Fruit fly (Drosophila melanogaster) whole organism, embryonic: Measurements from ENCODE around the gene CG11980.

Experiments
- CG10267 ChIP-seq: fragments of 200-800 bp; sonication (Bioruptor generic); optimal IDR thresholded peaks from 2 replicates; lab custom pipeline; 2018; ENCODE audit warnings: missing biosample characterization, mild to moderate bottlenecking, missing genetic modification characterization, moderate library complexity
- CG11456 ChIP-seq: fragments of 200-800 bp; sonication (Bioruptor generic); IDR thresholded peaks from 3 replicates; pipeline ENCODE4 v1.3.6; 2022; ENCODE audit warnings: missing biosample characterization, missing genetic modification characterization
- CG11696 ChIP-seq: fragments of 200-800 bp; sonication (Bioruptor generic); IDR thresholded peaks from 2 replicates; pipeline ENCODE4 v1.3.6; 2022; ENCODE audit warnings: missing biosample characterization, missing genetic modification characterization
- CG12299 ChIP-seq: fragments of 200-800 bp; sonication (Bioruptor generic); optimal IDR thresholded peaks from 2 replicates; lab custom pipeline; 2018; ENCODE audit warnings: missing biosample characterization, mild to moderate bottlenecking, missing genetic modification characterization
- CG12659 ChIP-seq: fragments of 200-800 bp; sonication (Bioruptor generic); optimal IDR thresholded peaks from 3 replicates; lab custom pipeline; 2017; ENCODE audit warnings: mild to moderate bottlenecking, missing biosample characterization, missing genetic modification reagents, missing genetic modification characterization
- CG13296 ChIP-seq: fragments of 200-800 bp; sonication (Bioruptor generic); optimal IDR thresholded peaks from 3 replicates; lab custom pipeline; 2018; ENCODE audit warnings: missing biosample characterization, mild to moderate bottlenecking, missing genetic modification characterization
- CG14014 ChIP-seq: fragments of 200-800 bp; sonication (Bioruptor generic); IDR thresholded peaks from 2 replicates; pipeline ENCODE4 v1.3.6; 2022; ENCODE audit warnings: missing biosample characterization, missing genetic modification characterization
- CG15011 ChIP-seq: fragments of 200-800 bp; sonication (Bioruptor generic); optimal IDR thresholded peaks from 3 replicates; lab custom pipeline; 2018; ENCODE audit warnings: missing biosample characterization, mild to moderate bottlenecking, missing genetic modification characterization
- CG15269 ChIP-seq: fragments of 200-800 bp; sonication (Bioruptor generic); optimal IDR thresholded peaks from 2 replicates; lab custom pipeline; 2018; ENCODE audit warnings: missing biosample characterization, mild to moderate bottlenecking, missing genetic modification characterization, moderate library complexity
- CG17186 ChIP-seq: fragments of 200-800 bp; sonication (Bioruptor generic); optimal IDR thresholded peaks from 3 replicates; lab custom pipeline; 2017; ENCODE audit warnings: missing biosample characterization, missing genetic modification reagents, missing genetic modification characterization
- CG17802 ChIP-seq: fragments of 200-800 bp; sonication (Bioruptor generic); optimal IDR thresholded peaks from 2 replicates; lab custom pipeline; 2018; ENCODE audit warnings: missing biosample characterization, mild to moderate bottlenecking, missing genetic modification characterization, moderate library complexity
- CG18764 ChIP-seq: fragments of 200-800 bp; sonication (Bioruptor generic); optimal IDR thresholded peaks from 3 replicates; lab custom pipeline; 2016; ENCODE audit warnings: missing biosample characterization, missing genetic modification characterization
- CG32767 ChIP-seq: fragments of 200-800 bp; sonication (Bioruptor generic); IDR thresholded peaks from 2 replicates; pipeline ENCODE4 v1.3.6; 2022; ENCODE audit warnings: missing biosample characterization, missing genetic modification characterization
- CG32772 ChIP-seq: fragments of 200-800 bp; sonication (Bioruptor generic); IDR thresholded peaks from 2 replicates; pipeline ENCODE4 v1.3.6; 2022; ENCODE audit warnings: missing biosample characterization, missing genetic modification characterization
- CG34422 ChIP-seq: fragments of 200-800 bp; sonication (Bioruptor generic); IDR thresholded peaks from 3 replicates; pipeline ENCODE4 v1.3.6; 2022; ENCODE audit warnings: missing biosample characterization, missing genetic modification characterization
- CG4617 ChIP-seq: fragments of 200-800 bp; sonication (Bioruptor generic); optimal IDR thresholded peaks from 3 replicates; lab custom pipeline; 2016; ENCODE audit warnings: missing biosample characterization, missing genetic modification characterization, borderline replicate concordance
- CG4707 ChIP-seq: fragments of 200-800 bp; sonication (Bioruptor generic); optimal IDR thresholded peaks from 2 replicates; lab custom pipeline; 2018; ENCODE audit warnings: missing biosample characterization, mild to moderate bottlenecking, missing genetic modification characterization, moderate library complexity
- CG6272 ChIP-seq: fragments of 200-800 bp; sonication (Bioruptor generic); IDR thresholded peaks from 2 replicates; pipeline ENCODE4 v1.3.6; 2022; ENCODE audit warnings: missing biosample characterization, missing genetic modification characterization
- CG7271 ChIP-seq: fragments of 200-800 bp; sonication (Bioruptor generic); optimal IDR thresholded peaks from 2 replicates; lab custom pipeline; 2018; ENCODE audit warnings: missing biosample characterization, mild to moderate bottlenecking, missing genetic modification characterization, moderate library complexity
- CG7357 ChIP-seq: fragments of 200-800 bp; sonication (Bioruptor generic); IDR thresholded peaks from 3 replicates; pipeline ENCODE4 v1.3.6; 2022; ENCODE audit warnings: missing biosample characterization, missing genetic modification characterization
- CG7556 ChIP-seq: fragments of 200-800 bp; sonication (Bioruptor generic); optimal IDR thresholded peaks from 2 replicates; lab custom pipeline; 2017; ENCODE audit warnings: missing biosample characterization, mild to moderate bottlenecking, missing genetic modification characterization
- CG8924 ChIP-seq: fragments of 200-800 bp; optimal IDR thresholded peaks from 3 replicates; lab custom pipeline; 2019; ENCODE audit warnings: missing biosample characterization, mild to moderate bottlenecking, missing genetic modification characterization, moderate library complexity
- CoRest ChIP-seq: fragments of 200-800 bp; sonication (Bioruptor generic); optimal IDR thresholded peaks from 3 replicates; lab custom pipeline; 2018; ENCODE audit warnings: missing biosample characterization, mild to moderate bottlenecking, missing genetic modification characterization, moderate library complexity
- D19B ChIP-seq: fragments of 200-800 bp; sonication (Bioruptor generic); optimal IDR thresholded peaks from 2 replicates; lab custom pipeline; 2017; ENCODE audit warnings: missing biosample characterization, mild to moderate bottlenecking, missing genetic modification characterization
- Elba2 ChIP-seq: fragments of 200-800 bp; sonication (Bioruptor generic); optimal IDR thresholded peaks from 3 replicates; lab custom pipeline; 2016; ENCODE audit warnings: missing biosample characterization, missing genetic modification characterization
- Ets97D ChIP-seq: fragments of 200-800 bp; sonication (Bioruptor generic); optimal IDR thresholded peaks from 3 replicates; lab custom pipeline; 2016; ENCODE audit warnings: missing biosample characterization, missing genetic modification characterization
- Fer3 ChIP-seq: fragments of 200-800 bp; sonication (Bioruptor generic); optimal IDR thresholded peaks from 2 replicates; lab custom pipeline; 2018; ENCODE audit warnings: missing biosample characterization, mild to moderate bottlenecking, missing genetic modification characterization, moderate library complexity
- Hr51 ChIP-seq, 2 experiments: fragments of 200-800 bp; sonication (Bioruptor generic); optimal IDR thresholded peaks; 2 replicates in 1 of 2; 3 replicates in 1 of 2; lab custom pipeline; 2016 to 2018; ENCODE audit warnings: missing biosample characterization in 2 of 2, missing genetic modification characterization in 2 of 2, mild to moderate bottlenecking in 1 of 2, moderate library complexity in 1 of 2
- Rx ChIP-seq: fragments of 200-800 bp; sonication (Bioruptor generic); IDR thresholded peaks from 2 replicates; pipeline ENCODE4 v1.3.6; 2022; ENCODE audit warnings: missing biosample characterization, missing genetic modification characterization
- Side ChIP-seq: fragments of 200-800 bp; sonication (Bioruptor generic); optimal IDR thresholded peaks from 2 replicates; lab custom pipeline; 2016; ENCODE audit warnings: missing biosample characterization, missing genetic modification characterization
- Sox100B ChIP-seq: fragments of 200-800 bp; sonication (Bioruptor generic); optimal IDR thresholded peaks from 3 replicates; lab custom pipeline; 2018; ENCODE audit warnings: missing biosample characterization, mild to moderate bottlenecking, missing genetic modification characterization
- Vsx1 ChIP-seq: fragments of 200-800 bp; sonication (Bioruptor generic); optimal IDR thresholded peaks from 2 replicates; lab custom pipeline; 2017; ENCODE audit warnings: missing biosample characterization, mild to moderate bottlenecking, missing genetic modification characterization, missing genetic modification reagents
- bab2 ChIP-seq: fragments of 200-800 bp; sonication (Bioruptor generic); optimal IDR thresholded peaks from 2 replicates; lab custom pipeline; 2016; ENCODE audit warnings: missing biosample characterization, missing genetic modification characterization
- bowl ChIP-seq: fragments of 200-800 bp; sonication (Bioruptor generic); IDR thresholded peaks from 2 replicates; pipeline ENCODE4 v1.3.6; 2022; ENCODE audit warnings: missing biosample characterization, missing genetic modification characterization
- chinmo ChIP-seq: fragments of 200-800 bp; sonication (Bioruptor generic); IDR thresholded peaks from 4 replicates; pipeline ENCODE4 v1.3.6; 2022; ENCODE audit warnings: missing biosample characterization, missing genetic modification characterization; ENCODE audit not compliant: partially characterized antibody
- disco-r ChIP-seq: fragments of 200-800 bp; sonication (Bioruptor generic); optimal IDR thresholded peaks from 2 replicates; lab custom pipeline; 2016; ENCODE audit warnings: missing biosample characterization, missing genetic modification characterization
- fd64A ChIP-seq: fragments of 200-800 bp; sonication (Bioruptor generic); optimal IDR thresholded peaks from 3 replicates; lab custom pipeline; 2018; ENCODE audit warnings: missing biosample characterization, mild to moderate bottlenecking, missing genetic modification characterization
- grau ChIP-seq: fragments of 200-800 bp; optimal IDR thresholded peaks from 3 replicates; lab custom pipeline; 2019; ENCODE audit warnings: missing biosample characterization, mild to moderate bottlenecking, missing genetic modification characterization, moderate library complexity
- gt ChIP-seq: fragments of 200-800 bp; sonication (Bioruptor generic); IDR thresholded peaks from 2 replicates; pipeline ENCODE4 v1.3.6; 2022; ENCODE audit warnings: missing biosample characterization, missing genetic modification characterization
- hb ChIP-seq: fragments of 200-800 bp; sonication (Bioruptor generic); IDR thresholded peaks from 3 replicates; pipeline ENCODE4 v1.3.6; 2022; ENCODE audit warnings: missing biosample characterization, missing genetic modification characterization; ENCODE audit not compliant: partially characterized antibody
- inv ChIP-seq: fragments of 200-800 bp; sonication (Bioruptor generic); IDR thresholded peaks from 2 replicates; pipeline ENCODE4 v1.3.6; 2022; ENCODE audit warnings: missing biosample characterization, missing genetic modification characterization; ENCODE audit not compliant: partially characterized antibody
- nau ChIP-seq: fragments of 200-800 bp; sonication (Bioruptor generic); optimal IDR thresholded peaks from 3 replicates; lab custom pipeline; 2017; ENCODE audit warnings: missing biosample characterization, mild to moderate bottlenecking, missing genetic modification characterization, missing genetic modification reagents
- nmo ChIP-seq: fragments of 200-800 bp; sonication (Bioruptor generic); optimal IDR thresholded peaks from 2 replicates; lab custom pipeline; 2018; ENCODE audit warnings: missing biosample characterization, mild to moderate bottlenecking, missing genetic modification characterization, moderate library complexity
- peb ChIP-seq: fragments of 200-800 bp; sonication (Bioruptor generic); IDR thresholded peaks from 2 replicates; pipeline ENCODE4 v1.3.6; 2022; ENCODE audit warnings: missing biosample characterization, missing genetic modification characterization
- ranshi ChIP-seq: fragments of 200-800 bp; sonication (Bioruptor generic); IDR thresholded peaks from 2 replicates; pipeline ENCODE4 v1.3.6; 2022; ENCODE audit warnings: missing biosample characterization, missing genetic modification characterization
- ro ChIP-seq: fragments of 200-800 bp; sonication (Bioruptor generic); IDR thresholded peaks from 2 replicates; pipeline ENCODE4 v1.3.6; 2022; ENCODE audit warnings: missing biosample characterization, missing genetic modification characterization
- scrt ChIP-seq: fragments of 200-800 bp; sonication (Bioruptor generic); optimal IDR thresholded peaks from 2 replicates; lab custom pipeline; 2018; ENCODE audit warnings: missing biosample characterization, mild to moderate bottlenecking, missing genetic modification characterization, moderate library complexity
- sd ChIP-seq: fragments of 200-800 bp; sonication (Bioruptor generic); optimal IDR thresholded peaks from 3 replicates; lab custom pipeline; 2018; ENCODE audit warnings: missing biosample characterization, mild to moderate bottlenecking, missing genetic modification characterization, moderate library complexity
- sens ChIP-seq: fragments of 200-800 bp; sonication (Bioruptor generic); peaks from one replicate; lab custom pipeline; 2016; ENCODE audit warnings: missing biosample characterization, missing genetic modification characterization
- sug ChIP-seq: fragments of 200-800 bp; optimal IDR thresholded peaks from 2 replicates; lab custom pipeline; 2019; ENCODE audit warnings: missing biosample characterization, mild to moderate bottlenecking, missing genetic modification characterization, moderate library complexity
- yki ChIP-seq: fragments of >200 bp; optimal IDR thresholded peaks from 3 replicates; lab custom pipeline; 2018

The CG11980 gene

dm6 chr3R:8984602-8985074 is 19.2 kb upstream of the CG11980 start, which contains the start of gene CG11970 (continued):
- TF ChIP-seq Elba2 (GFP tag; lab: Kevin White, UChicago) (no peak), chinmo (GFP tag; lab: Robert Waterston, UW) (no peak), CG7357 (GFP tag; lab: Robert Waterston, UW) (no peak), sug (peak; percentile 47), nau (GFP tag; lab: Kevin White, UChicago) (no peak), D19B (GFP tag; lab: Kevin White, UChicago) (no peak), inv (GFP tag; lab: Robert Waterston, UW) (peak; percentile 48), CG4617 (peak; percentile 69), CG10267 (tag; lab: Kevin White, UChicago) (peak; percentile 17), Rx (no peak), grau (peak; percentile 46), CG14014 (GFP tag; lab: Robert Waterston, UW) (0 out of 2 replicates have a peak, but pooled peaks have one; percentile 17), CG4707 (no peak), CG11696 (GFP tag; lab: Robert Waterston, UW) (no peak), CG32772 (GFP tag; lab: Robert Waterston, UW) (no peak; the same call in 1 of the 2 replicates), yki (no peak), Ets97D (GFP tag; lab: Kevin White, UChicago) (peak; percentile 28), CG34422 (0 out of 3 replicates have a peak, but pooled peaks have one; percentile 48), CG32767 (GFP tag; lab: Robert Waterston, UW) (no peak), Hr51 (GFP tag; optimal IDR thresholded peaks at IDR 0.05; lab: Kevin White, UChicago) (peak in 1 of 2 experiments; percentile 43), CG8924 (tag; lab: Kevin White, UChicago) (peak; percentile 11), CG18764 (GFP tag; lab: Kevin White, UChicago) (no peak), Sox100B (GFP tag; lab: Kevin White, UChicago) (no peak), scrt (no peak), bowl (GFP tag; lab: Robert Waterston, UW) (no peak), ranshi (GFP tag; lab: Robert Waterston, UW) (no peak), CoRest (tag; lab: Kevin White, UChicago) (peak; percentile 50), Fer3 (tag; lab: Kevin White, UChicago) (no peak), peb (GFP tag; lab: Robert Waterston, UW) (no peak), CG11456 (GFP tag; lab: Robert Waterston, UW) (no peak), CG6272 (peak; percentile 69), nmo (GFP tag; lab: Kevin White, UChicago) (peak; percentile 58), ro (GFP tag; lab: Robert Waterston, UW) (no peak), disco-r (no peak), bab2 (GFP tag; lab: Kevin White, UChicago) (peak; percentile 33), CG7271 (tag; lab: Kevin White, UChicago) (no peak), hb (GFP tag; lab: Robert Waterston, UW) (no peak), CG7556 (no peak), CG15011 (GFP tag; lab: Kevin White, UChicago) (no peak), Side (GFP tag; lab: Kevin White, UChicago) (peak; percentile 30), CG12299 (tag; lab: Kevin White, UChicago) (no peak), CG15269 (tag; lab: Kevin White, UChicago) (no peak), sd (tag; lab: Kevin White, UChicago) (no peak), CG17802 (tag; lab: Kevin White, UChicago) (no peak), fd64A (GFP tag; lab: Kevin White, UChicago) (no peak), CG13296 (GFP tag; lab: Kevin White, UChicago) (no peak), sens (GFP tag; lab: Kevin White, UChicago) (peak; percentile 84), CG17186 (GFP tag; lab: Kevin White, UChicago) (no peak), gt (GFP tag; lab: Robert Waterston, UW) (no peak), CG12659 (GFP tag; lab: Kevin White, UChicago) (peak; percentile 30), Vsx1 (no peak)
